Worm (Caenorhabditis elegans) whole organism, late embryonic: ENCODE measurements around the gene C25G6.3.

Experiments
- C08G9.2 ChIP-seq: sonication (generic microtip); optimal IDR thresholded peaks from 2 replicates; lab custom pipeline; 2016; ENCODE audit warnings: mild to moderate bottlenecking, missing genetic modification characterization, moderate library complexity, missing compliant biosample characterization
- C38D4.7 ChIP-seq: fragments of 200-800 bp; sonication (Bioruptor generic); optimal IDR thresholded peaks from 2 replicates; lab custom pipeline; 2018; ENCODE audit warnings: mild to moderate bottlenecking, missing genetic modification characterization, moderate library complexity, missing compliant biosample characterization
- F13H6.1 ChIP-seq: sonication (generic microtip); optimal IDR thresholded peaks from 2 replicates; lab custom pipeline; 2016; ENCODE audit warnings: missing genetic modification characterization, missing compliant biosample characterization
- K09A11.1 ChIP-seq: sonication (generic microtip); optimal IDR thresholded peaks from 2 replicates; lab custom pipeline; 2017; ENCODE audit warnings: antibody characterized with exemption, mild to moderate bottlenecking, missing genetic modification characterization, missing compliant biosample characterization; ENCODE audit not compliant: insufficient read depth
- T23F11.4 ChIP-seq: fragments of 200-800 bp; sonication (Bioruptor generic); optimal IDR thresholded peaks from 2 replicates; lab custom pipeline; 2018; ENCODE audit warnings: mild to moderate bottlenecking, missing genetic modification characterization, missing compliant biosample characterization
- Y22D7AL.16 ChIP-seq: sonication (generic microtip); optimal IDR thresholded peaks from 2 replicates; lab custom pipeline; 2016; ENCODE audit warnings: missing genetic modification characterization, missing compliant biosample characterization
- ahr-1 ChIP-seq: sonication (generic microtip); optimal IDR thresholded peaks from 2 replicates; lab custom pipeline; 2016; ENCODE audit warnings: missing genetic modification characterization, missing compliant biosample characterization
- ama-1 ChIP-seq: fragments of 150-350 bp; optimal IDR thresholded peaks from 2 replicates; lab custom pipeline; 2014
- ceh-14 ChIP-seq: sonication (generic microtip); optimal IDR thresholded peaks from 2 replicates; lab custom pipeline; 2016; ENCODE audit warnings: missing genotype, missing genetic modification characterization, missing compliant biosample characterization
- ceh-18 ChIP-seq: sonication (generic microtip); optimal IDR thresholded peaks from 2 replicates; lab custom pipeline; 2016; ENCODE audit warnings: missing genetic modification characterization, missing compliant biosample characterization
- ceh-19 ChIP-seq: fragments of 200-800 bp; sonication (Bioruptor generic); optimal IDR thresholded peaks from 2 replicates; lab custom pipeline; 2018; ENCODE audit warnings: mild to moderate bottlenecking, missing genetic modification characterization, missing compliant biosample characterization
- ceh-2 ChIP-seq: sonication (generic microtip); optimal IDR thresholded peaks from 2 replicates; lab custom pipeline; 2016; ENCODE audit warnings: missing genotype, missing genetic modification characterization, missing compliant biosample characterization
- ceh-22 ChIP-seq: sonication (generic microtip); optimal IDR thresholded peaks from 2 replicates; lab custom pipeline; 2017; ENCODE audit warnings: missing biosample characterization, missing genetic modification characterization
- ceh-30 ChIP-seq: fragments of 150-350 bp; optimal IDR thresholded peaks from 2 replicates; lab custom pipeline; 2014; ENCODE audit warnings: missing biosample characterization, missing genetic modification characterization
- ceh-31 ChIP-seq: sonication (generic microtip); optimal IDR thresholded peaks from 2 replicates; lab custom pipeline; 2016; ENCODE audit warnings: missing genetic modification characterization, missing compliant biosample characterization
- ceh-34 ChIP-seq: sonication (generic microtip); optimal IDR thresholded peaks from 2 replicates; lab custom pipeline; 2016; ENCODE audit warnings: mild to moderate bottlenecking, missing genetic modification characterization, missing compliant biosample characterization
- ceh-48 ChIP-seq: sonication (generic microtip); optimal IDR thresholded peaks from 2 replicates; lab custom pipeline; 2016; ENCODE audit warnings: missing genetic modification characterization, inconsistent platforms, missing compliant biosample characterization
- ceh-6 ChIP-seq: fragments of 200-800 bp; sonication (Bioruptor generic); optimal IDR thresholded peaks from 2 replicates; lab custom pipeline; 2018; ENCODE audit warnings: mild to moderate bottlenecking, missing genetic modification characterization, missing compliant biosample characterization
- ceh-9 ChIP-seq: sonication (generic microtip); optimal IDR thresholded peaks from 2 replicates; lab custom pipeline; 2016; ENCODE audit warnings: mild to moderate bottlenecking, missing genetic modification characterization, inconsistent platforms, missing compliant biosample characterization
- dmd-4 ChIP-seq: sonication (generic microtip); optimal IDR thresholded peaks from 2 replicates; lab custom pipeline; 2016; ENCODE audit warnings: borderline replicate concordance, missing genetic modification characterization, missing compliant biosample characterization
- dve-1 ChIP-seq: sonication (generic microtip); optimal IDR thresholded peaks from 2 replicates; lab custom pipeline; 2017; ENCODE audit warnings: antibody characterized with exemption, mild to moderate bottlenecking, missing genetic modification characterization, missing compliant biosample characterization
- ets-4 ChIP-seq: sonication (generic microtip); optimal IDR thresholded peaks from 2 replicates; lab custom pipeline; 2016; ENCODE audit warnings: missing genetic modification characterization, missing compliant biosample characterization
- fax-1 ChIP-seq: sonication (generic microtip); optimal IDR thresholded peaks from 2 replicates; lab custom pipeline; 2016; ENCODE audit warnings: missing genotype, missing genetic modification characterization, missing compliant biosample characterization
- fkh-10 ChIP-seq: fragments of 150-350 bp; optimal IDR thresholded peaks from 2 replicates; lab custom pipeline; 2014; ENCODE audit warnings: missing biosample characterization, missing genetic modification reagents, missing genetic modification characterization
- hlh-15 ChIP-seq: sonication (generic microtip); optimal IDR thresholded peaks from 2 replicates; lab custom pipeline; 2016; ENCODE audit warnings: missing genetic modification characterization, missing compliant biosample characterization
- hlh-30 ChIP-seq: sonication (generic microtip); optimal IDR thresholded peaks from 2 replicates; lab custom pipeline; 2017; ENCODE audit warnings: antibody characterized with exemption, missing genetic modification characterization, missing compliant biosample characterization; ENCODE audit not compliant: insufficient read depth
- hlh-8 ChIP-seq: sonication (generic microtip); optimal IDR thresholded peaks from 2 replicates; lab custom pipeline; 2016; ENCODE audit warnings: missing genotype, missing genetic modification characterization, missing compliant biosample characterization
- lim-6 ChIP-seq: sonication (generic microtip); optimal IDR thresholded peaks from 2 replicates; lab custom pipeline; 2016; ENCODE audit warnings: missing genetic modification characterization, missing compliant biosample characterization
- mec-3 ChIP-seq: sonication (generic microtip); optimal IDR thresholded peaks from 2 replicates; lab custom pipeline; 2016; ENCODE audit warnings: borderline replicate concordance, missing genetic modification characterization, missing compliant biosample characterization
- nfya-1 ChIP-seq: sonication (generic microtip); optimal IDR thresholded peaks from 2 replicates; lab custom pipeline; 2017; ENCODE audit warnings: missing genetic modification characterization, mild to moderate bottlenecking, missing compliant biosample characterization, antibody characterized with exemption, moderate library complexity
- nhr-11 ChIP-seq: fragments of 150-350 bp; optimal IDR thresholded peaks from 2 replicates; lab custom pipeline; 2014; ENCODE audit warnings: missing biosample characterization, missing genetic modification characterization
- npax-4 ChIP-seq: sonication (generic microtip); optimal IDR thresholded peaks from 2 replicates; lab custom pipeline; 2016; ENCODE audit warnings: missing genetic modification characterization, missing compliant biosample characterization
- odd-2 ChIP-seq: sonication (generic microtip); optimal IDR thresholded peaks from 2 replicates; lab custom pipeline; 2017; ENCODE audit warnings: antibody characterized with exemption, mild to moderate bottlenecking, missing genetic modification characterization, missing compliant biosample characterization
- pha-4 ChIP-seq: fragments of 150-350 bp; optimal IDR thresholded peaks from 2 replicates; lab custom pipeline; 2018; ENCODE audit warnings: missing biosample characterization, missing genetic modification reagents, missing genetic modification characterization
- pqm-1 ChIP-seq: sonication (generic microtip); optimal IDR thresholded peaks from 2 replicates; lab custom pipeline; 2016; ENCODE audit warnings: missing genetic modification characterization, missing compliant biosample characterization
- pros-1 ChIP-seq: fragments of 150-350 bp; optimal IDR thresholded peaks from 2 replicates; lab custom pipeline; 2014; ENCODE audit warnings: missing biosample characterization, missing genetic modification reagents, missing genetic modification characterization
- rnt-1 ChIP-seq: sonication (generic microtip); optimal IDR thresholded peaks from 2 replicates; lab custom pipeline; 2016; ENCODE audit warnings: missing genetic modification characterization, missing compliant biosample characterization
- sdc-2 ChIP-seq: sonication (generic microtip); optimal IDR thresholded peaks from 2 replicates; lab custom pipeline; 2016; ENCODE audit warnings: missing genotype, missing genetic modification characterization, missing compliant biosample characterization
- sox-2 ChIP-seq: fragments of 200-800 bp; sonication (Bioruptor generic); IDR thresholded peaks from 2 replicates; pipeline ENCODE4 v1.3.6; 2022; ENCODE audit warnings: missing genetic modification reagents, missing genetic modification characterization, missing compliant biosample characterization
- sox-4 ChIP-seq: sonication (generic microtip); optimal IDR thresholded peaks from 2 replicates; lab custom pipeline; 2017; ENCODE audit warnings: mild to moderate bottlenecking, missing genetic modification characterization, inconsistent platforms, missing compliant biosample characterization
- syd-9 ChIP-seq: sonication (generic microtip); optimal IDR thresholded peaks from 2 replicates; lab custom pipeline; 2016; ENCODE audit warnings: mild to moderate bottlenecking, missing genetic modification characterization, moderate library complexity, missing compliant biosample characterization
- tbx-2 ChIP-seq: sonication (generic microtip); optimal IDR thresholded peaks from 2 replicates; lab custom pipeline; 2016; ENCODE audit warnings: missing genetic modification characterization, missing compliant biosample characterization
- ttx-3 ChIP-seq: sonication (generic microtip); optimal IDR thresholded peaks from 2 replicates; lab custom pipeline; 2016; ENCODE audit warnings: missing genetic modification reagents, missing genetic modification characterization, missing compliant biosample characterization
- unc-3 ChIP-seq, 2 experiments: fragments of 200-800 bp in 1 of 2; sonication (Bioruptor generic) in 1 of 2; sonication (generic microtip) in 1 of 2; conservative IDR thresholded peaks in 1 of 2; optimal IDR thresholded peaks in 1 of 2; 2 replicates each; pipeline versions ENCODE4 v1.3.6 to Lab custom; 2016 to 2022; ENCODE audit warnings: missing compliant biosample characterization in 2 of 2, missing genetic modification characterization in 2 of 2, missing genetic modification reagents in 1 of 2
- unc-86 ChIP-seq: sonication (generic microtip); optimal IDR thresholded peaks from 2 replicates; lab custom pipeline; 2016; ENCODE audit warnings: missing genetic modification characterization, missing compliant biosample characterization
- zip-5 ChIP-seq: sonication (generic microtip); optimal IDR thresholded peaks from 2 replicates; lab custom pipeline; 2016; ENCODE audit warnings: missing genetic modification characterization, missing compliant biosample characterization
- ztf-16 ChIP-seq: sonication (generic microtip); optimal IDR thresholded peaks from 2 replicates; lab custom pipeline; 2017; ENCODE audit warnings: missing genetic modification characterization, missing compliant biosample characterization

C25G6.3 gene

DNA sequence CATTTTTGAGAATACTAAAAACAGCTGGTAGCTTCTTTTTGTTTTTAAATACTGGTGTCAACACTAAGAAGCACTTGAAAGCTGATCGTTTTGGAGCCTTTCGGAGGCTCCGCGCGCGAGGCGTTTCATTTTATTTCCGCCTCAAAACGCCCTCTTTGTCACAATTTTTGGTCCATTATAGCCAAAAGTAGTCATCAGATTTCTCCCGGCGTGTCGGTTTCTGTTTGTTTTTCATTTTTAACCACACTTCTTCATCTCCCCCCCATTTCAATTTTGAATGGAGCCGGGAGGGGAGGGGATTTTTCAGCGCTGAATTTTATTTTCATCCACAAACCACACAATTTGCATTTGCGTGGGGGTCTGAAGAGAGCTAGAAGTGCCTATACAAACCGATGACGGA, 11.0 kb upstream of the C25G6.3 start, which contains the start of gene C25G6.4:
Gene C25G6.4, minus strand, starts transcription at position 101 of the 400 bp plus-strand sequence.
- TF ChIP-seq ceh-6 (GFP tag; lab: Kevin White, UChicago): no peak
- no peak for TF ChIP-seq ceh-34 (tag; lab: Kevin White, UChicago)
- TF ChIP-seq F13H6.1: no peak
- no peak for TF ChIP-seq dve-1 (tag; lab: Kevin White, UChicago)
- TF ChIP-seq ceh-14 (tag; lab: Kevin White, UChicago): no peak
- TF ChIP-seq hlh-30 (tag; lab: Kevin White, UChicago): no peak
- no peak for TF ChIP-seq T23F11.4
- TF ChIP-seq mec-3: no peak
- TF ChIP-seq unc-3 (GFP tag; conservative IDR thresholded peaks at IDR 0.05; lab: Robert Waterston, UW): no peak
- TF ChIP-seq unc-3 (tag; optimal IDR thresholded peaks at IDR 0.05; lab: Kevin White, UChicago): no peak
- TF ChIP-seq dmd-4 (tag; lab: Kevin White, UChicago): no peak
- TF ChIP-seq ceh-31 (tag; lab: Kevin White, UChicago): no peak
- TF ChIP-seq pros-1 (tag; lab: Kevin White, UChicago): no peak
- TF ChIP-seq, all 69 proteins: peak for 0

DNA sequence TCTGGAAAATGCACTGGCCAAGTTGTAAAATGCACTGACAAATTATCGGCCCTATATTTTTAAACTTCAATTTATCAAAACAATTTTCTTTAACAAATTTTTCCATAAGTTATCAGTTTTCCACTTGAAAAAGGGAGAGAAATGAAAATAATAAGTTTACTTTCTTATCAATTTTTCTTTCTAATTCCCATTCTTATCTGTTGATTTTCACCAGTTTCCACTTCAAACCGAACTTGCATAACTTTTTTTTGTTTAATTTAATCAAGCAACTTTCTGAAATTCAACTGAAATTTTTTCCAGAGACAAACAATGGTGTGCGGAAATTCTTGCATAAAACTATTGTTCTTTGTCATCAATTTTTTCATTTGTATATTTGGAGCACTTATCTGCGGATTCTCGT, 7.0 kb upstream of the C25G6.3 start, which contains the start of gene tsp-9:
Gene tsp-9, plus strand, starts transcription at position 301 of the 400 bp plus-strand sequence.
- TF ChIP-seq sdc-2 (tag; lab: Kevin White, UChicago) (no peak), npax-4 (tag; lab: Kevin White, UChicago) (no peak), fkh-10 (GFP tag; lab: Kevin White, UChicago) (no peak), nfya-1 (tag; lab: Kevin White, UChicago) (no peak), C08G9.2 (no peak), syd-9 (tag; lab: Kevin White, UChicago) (no peak), ceh-48 (tag; lab: Kevin White, UChicago) (no peak), zip-5 (tag; lab: Kevin White, UChicago) (no peak), F13H6.1 (no peak), ceh-18 (no peak), ahr-1 (tag; lab: Kevin White, UChicago) (no peak), Y22D7AL.16 (tag; lab: Kevin White, UChicago) (no peak), sox-4 (tag; lab: Kevin White, UChicago) (no peak), ets-4 (tag; lab: Kevin White, UChicago) (no peak), sox-2 (GFP tag; lab: Robert Waterston, UW) (no peak)

DNA sequence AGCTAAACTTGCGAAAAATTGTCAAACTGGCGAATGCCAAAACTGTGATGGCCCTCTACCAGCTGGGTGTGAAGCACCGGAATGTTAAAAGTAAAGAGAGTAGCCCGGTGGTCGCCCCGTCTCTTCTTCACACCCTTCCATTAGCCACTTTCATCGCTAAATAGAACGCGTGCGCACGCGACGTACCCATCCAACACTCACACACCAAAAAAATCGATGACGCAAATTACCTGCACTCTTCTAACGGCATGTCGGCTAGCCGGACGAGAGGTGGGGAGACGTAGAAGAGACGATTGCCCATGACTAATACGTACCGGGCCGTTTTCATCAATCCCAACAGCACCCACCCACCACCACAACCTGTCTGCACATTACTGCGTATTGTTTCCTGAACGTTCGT, 5.5 kb upstream of the C25G6.3 start:
- TF ChIP-seq nhr-11 (tag; lab: Kevin White, UChicago) (no peak), syd-9 (tag; lab: Kevin White, UChicago) (no peak), ceh-18 (no peak), odd-2 (tag; lab: Kevin White, UChicago) (no peak), mec-3 (no peak), ceh-48 (tag; lab: Kevin White, UChicago) (peak; percentile 32), sox-2 (GFP tag; lab: Robert Waterston, UW) (no peak), ceh-6 (GFP tag; lab: Kevin White, UChicago) (no peak), ceh-30 (tag; lab: Kevin White, UChicago) (no peak), hlh-15 (tag; lab: Kevin White, UChicago) (no peak), rnt-1 (tag; lab: Kevin White, UChicago) (no peak), unc-86 (no peak), ceh-31 (tag; lab: Kevin White, UChicago) (peak; percentile 37), K09A11.1 (tag; lab: Kevin White, UChicago) (no peak), pha-4 (tag; lab: Kevin White, UChicago) (no peak), unc-3 (GFP tag; conservative IDR thresholded peaks at IDR 0.05; lab: Robert Waterston, UW) (no peak), unc-3 (tag; optimal IDR thresholded peaks at IDR 0.05; lab: Kevin White, UChicago) (no peak), pqm-1 (no peak), ceh-19 (no peak), tbx-2 (tag; lab: Kevin White, UChicago) (peak; percentile 30), ceh-22 (no peak), pros-1 (tag; lab: Kevin White, UChicago) (no peak), ama-1 (lab: Kevin White, UChicago) (no peak), ttx-3 (tag; lab: Kevin White, UChicago) (no peak), C38D4.7 (GFP tag; lab: Kevin White, UChicago) (no peak), ceh-9 (tag; lab: Kevin White, UChicago) (no peak), ztf-16 (tag; lab: Kevin White, UChicago) (no peak), F13H6.1 (no peak), sox-4 (tag; lab: Kevin White, UChicago) (no peak), sdc-2 (tag; lab: Kevin White, UChicago) (peak; percentile 64), nfya-1 (tag; lab: Kevin White, UChicago) (no peak), hlh-8 (tag; lab: Kevin White, UChicago) (no peak), fax-1 (tag; lab: Kevin White, UChicago) (no peak), ceh-2 (tag; lab: Kevin White, UChicago) (no peak), lim-6 (tag; lab: Kevin White, UChicago) (no peak)
